Fruit fly (Drosophila melanogaster) whole organism, embryonic: ENCODE results near the gene CG14903.
A peak's percentile ranks its signal among the peaks of the same experiment; 100 is the strongest.

Source experiments
- Asciz ChIP-seq: fragments of 200-800 bp; sonication (Bioruptor generic); optimal IDR thresholded peaks from 2 replicates; lab custom pipeline; 2017; ENCODE audit warnings: missing biosample characterization, mild to moderate bottlenecking, missing genetic modification characterization, missing genetic modification reagents
- Atf3 ChIP-seq: fragments of 200-800 bp; sonication (Bioruptor generic); optimal IDR thresholded peaks from 3 replicates; lab custom pipeline; 2016; ENCODE audit warnings: missing biosample characterization, missing genetic modification characterization
- Bgb ChIP-seq: fragments of 200-800 bp; sonication (Bioruptor generic); IDR thresholded peaks from 2 replicates; pipeline ENCODE4 v1.3.6; 2022; ENCODE audit warnings: missing biosample characterization, missing genetic modification characterization; ENCODE audit not compliant: partially characterized antibody
- CG11398 ChIP-seq: fragments of 200-800 bp; sonication (Bioruptor generic); optimal IDR thresholded peaks from 2 replicates; lab custom pipeline; 2016; ENCODE audit warnings: missing biosample characterization, missing genetic modification characterization
- CG11695 ChIP-seq: fragments of 200-800 bp; sonication (Bioruptor generic); IDR thresholded peaks from 3 replicates; pipeline ENCODE4 v1.3.6; 2022; ENCODE audit warnings: missing biosample characterization, missing genetic modification characterization
- CG12155 ChIP-seq: fragments of 200-800 bp; sonication (Bioruptor generic); optimal IDR thresholded peaks from 3 replicates; lab custom pipeline; 2016; ENCODE audit warnings: missing biosample characterization, missing genetic modification characterization
- CG13424 ChIP-seq: fragments of 200-800 bp; sonication (Bioruptor generic); optimal IDR thresholded peaks from 2 replicates; lab custom pipeline; 2019; ENCODE audit warnings: missing biosample characterization, mild to moderate bottlenecking, missing genetic modification characterization, moderate library complexity
- CG14014 ChIP-seq: fragments of 200-800 bp; sonication (Bioruptor generic); IDR thresholded peaks from 2 replicates; pipeline ENCODE4 v1.3.6; 2022; ENCODE audit warnings: missing biosample characterization, missing genetic modification characterization
- CG17361 ChIP-seq: fragments of 200-800 bp; sonication (Bioruptor generic); IDR thresholded peaks from 3 replicates; pipeline ENCODE4 v1.3.6; 2022; ENCODE audit warnings: missing biosample characterization, missing genetic modification characterization
- CG2678 ChIP-seq: fragments of 200-800 bp; sonication (Bioruptor generic); optimal IDR thresholded peaks from 3 replicates; lab custom pipeline; 2019; ENCODE audit warnings: missing biosample characterization, mild to moderate bottlenecking, missing genetic modification characterization, moderate library complexity
- CG2712 ChIP-seq: fragments of 200-800 bp; optimal IDR thresholded peaks from 3 replicates; lab custom pipeline; 2019; ENCODE audit warnings: missing biosample characterization, mild to moderate bottlenecking, missing genetic modification characterization, moderate library complexity
- CG2889 ChIP-seq: fragments of 200-800 bp; sonication (Bioruptor generic); IDR thresholded peaks from 3 replicates; pipeline ENCODE4 v1.3.6; 2022; ENCODE audit warnings: missing biosample characterization, missing genetic modification characterization
- CG4424 ChIP-seq: fragments of 200-800 bp; sonication (Bioruptor generic); optimal IDR thresholded peaks from 3 replicates; lab custom pipeline; 2016; ENCODE audit warnings: missing biosample characterization, missing genetic modification characterization
- CG4707 ChIP-seq: fragments of 200-800 bp; sonication (Bioruptor generic); optimal IDR thresholded peaks from 2 replicates; lab custom pipeline; 2018; ENCODE audit warnings: missing biosample characterization, mild to moderate bottlenecking, missing genetic modification characterization, moderate library complexity
- CG4730 ChIP-seq: fragments of 200-800 bp; sonication (Bioruptor generic); IDR thresholded peaks from 2 replicates; pipeline ENCODE4 v1.3.6; 2022; ENCODE audit warnings: missing biosample characterization, missing genetic modification characterization
- CG9727 ChIP-seq: fragments of 200-800 bp; sonication (Bioruptor generic); optimal IDR thresholded peaks from 3 replicates; lab custom pipeline; 2017; ENCODE audit warnings: missing biosample characterization, mild to moderate bottlenecking, missing genetic modification characterization
- CG9817 ChIP-seq: fragments of 200-800 bp; sonication (Bioruptor generic); optimal IDR thresholded peaks from 2 replicates; lab custom pipeline; 2018; ENCODE audit warnings: missing biosample characterization, mild to moderate bottlenecking, missing genetic modification characterization, moderate library complexity
- Dll ChIP-seq: fragments of 200-800 bp; sonication (Bioruptor generic); IDR thresholded peaks from 4 replicates; pipeline ENCODE4 v1.3.6; 2022; ENCODE audit warnings: missing biosample characterization, missing genetic modification characterization; ENCODE audit not compliant: partially characterized antibody
- Doc2 ChIP-seq: fragments of 200-800 bp; sonication (Bioruptor generic); IDR thresholded peaks from 2 replicates; pipeline ENCODE4 v1.3.6; 2022; ENCODE audit warnings: missing biosample characterization, missing genetic modification characterization
- Ets97D ChIP-seq: fragments of 200-800 bp; sonication (Bioruptor generic); optimal IDR thresholded peaks from 3 replicates; lab custom pipeline; 2016; ENCODE audit warnings: missing biosample characterization, missing genetic modification characterization
- Fer3 ChIP-seq: fragments of 200-800 bp; sonication (Bioruptor generic); optimal IDR thresholded peaks from 2 replicates; lab custom pipeline; 2018; ENCODE audit warnings: missing biosample characterization, mild to moderate bottlenecking, missing genetic modification characterization, moderate library complexity
- GATAe ChIP-seq: fragments of 200-800 bp; sonication (Bioruptor generic); conservative IDR thresholded peaks from 2 replicates; pipeline ENCODE4 v1.3.6; 2022; ENCODE audit warnings: missing biosample characterization, missing genetic modification characterization
- HmgZ ChIP-seq: fragments of 200-800 bp; sonication (Bioruptor generic); optimal IDR thresholded peaks from 2 replicates; lab custom pipeline; 2018; ENCODE audit warnings: missing biosample characterization, mild to moderate bottlenecking, missing genetic modification characterization
- Hr51 ChIP-seq, 2 experiments: fragments of 200-800 bp; sonication (Bioruptor generic); optimal IDR thresholded peaks; 2 replicates in 1 of 2; 3 replicates in 1 of 2; lab custom pipeline; 2016 to 2018; ENCODE audit warnings: missing biosample characterization in 2 of 2, missing genetic modification characterization in 2 of 2, mild to moderate bottlenecking in 1 of 2, moderate library complexity in 1 of 2
- Neu2 ChIP-seq: fragments of 200-800 bp; sonication (Bioruptor generic); optimal IDR thresholded peaks from 3 replicates; lab custom pipeline; 2016; ENCODE audit warnings: missing biosample characterization, missing genetic modification characterization, borderline replicate concordance
- Nf-YA ChIP-seq: fragments of 200-800 bp; sonication (Bioruptor generic); IDR thresholded peaks from 2 replicates; pipeline ENCODE4 v1.3.6; 2022; ENCODE audit warnings: missing biosample characterization, missing genetic modification characterization
- Poxn ChIP-seq: fragments of 200-800 bp; sonication (Bioruptor generic); IDR thresholded peaks from 2 replicates; pipeline ENCODE4 v1.3.6; 2022; ENCODE audit warnings: missing biosample characterization, missing genetic modification characterization
- Ssrp ChIP-seq: fragments of 200-800 bp; sonication (Bioruptor generic); optimal IDR thresholded peaks from 2 replicates; lab custom pipeline; 2018; ENCODE audit warnings: missing biosample characterization, mild to moderate bottlenecking, missing genetic modification characterization, moderate library complexity
- Trl ChIP-seq, 3 experiments: fragments of >200 bp in 2 of 3; fragments of 200-800 bp in 1 of 3; sonication (Bioruptor generic) in 1 of 3; optimal IDR thresholded peaks; 2 replicates in 1 of 3; 3 replicates in 2 of 3; lab custom pipeline; 2016 to 2017; ENCODE audit warnings: missing biosample characterization in 1 of 3, missing genetic modification characterization in 1 of 3
- Usf ChIP-seq: fragments of 200-800 bp; sonication (Bioruptor generic); optimal IDR thresholded peaks from 2 replicates; lab custom pipeline; 2017; ENCODE audit warnings: missing genotype, missing biosample characterization, missing genetic modification characterization
- Xbp1 ChIP-seq: fragments of 200-800 bp; sonication (Bioruptor generic); optimal IDR thresholded peaks from 3 replicates; lab custom pipeline; 2016; ENCODE audit warnings: missing biosample characterization, mild to moderate bottlenecking, missing genetic modification characterization
- ac ChIP-seq: fragments of 200-800 bp; sonication (Bioruptor generic); optimal IDR thresholded peaks from 3 replicates; lab custom pipeline; 2017; ENCODE audit warnings: missing biosample characterization, mild to moderate bottlenecking, missing genetic modification characterization
- ara ChIP-seq: fragments of 200-800 bp; sonication (Bioruptor generic); IDR thresholded peaks from 2 replicates; pipeline ENCODE4 v1.3.6; 2022; ENCODE audit warnings: missing biosample characterization, missing genetic modification characterization
- bigmax ChIP-seq: fragments of 200-800 bp; sonication (Bioruptor generic); optimal IDR thresholded peaks from 2 replicates; lab custom pipeline; 2018; ENCODE audit warnings: missing biosample characterization, mild to moderate bottlenecking, missing genetic modification characterization
- caup ChIP-seq: fragments of 200-800 bp; sonication (Bioruptor generic); optimal IDR thresholded peaks from 3 replicates; lab custom pipeline; 2017; ENCODE audit warnings: missing biosample characterization, mild to moderate bottlenecking, missing genetic modification characterization, moderate library complexity; ENCODE audit not compliant: severe bottlenecking
- disco-r ChIP-seq: fragments of 200-800 bp; sonication (Bioruptor generic); optimal IDR thresholded peaks from 2 replicates; lab custom pipeline; 2016; ENCODE audit warnings: missing biosample characterization, missing genetic modification characterization
- gce ChIP-seq: fragments of 200-800 bp; sonication (Bioruptor generic); IDR thresholded peaks from 3 replicates; pipeline ENCODE4 v1.3.6; 2022; ENCODE audit warnings: missing biosample characterization, missing genetic modification characterization
- grn ChIP-seq: fragments of 200-800 bp; sonication (Bioruptor generic); optimal IDR thresholded peaks from 3 replicates; lab custom pipeline; 2017; ENCODE audit warnings: missing biosample characterization, missing genetic modification characterization
- ind ChIP-seq: fragments of 200-800 bp; sonication (Bioruptor generic); optimal IDR thresholded peaks from 3 replicates; lab custom pipeline; 2016; ENCODE audit warnings: missing biosample characterization, missing genetic modification characterization
- lilli ChIP-seq: fragments of 200-800 bp; sonication (Bioruptor generic); optimal IDR thresholded peaks from 3 replicates; lab custom pipeline; 2016; ENCODE audit warnings: missing biosample characterization, missing genetic modification characterization
- nom ChIP-seq: fragments of 200-800 bp; sonication (Bioruptor generic); optimal IDR thresholded peaks from 2 replicates; lab custom pipeline; 2017; ENCODE audit warnings: missing biosample characterization, missing genetic modification characterization, mild to moderate bottlenecking, moderate library complexity, missing genetic modification reagents
- pum ChIP-seq: fragments of 200-800 bp; sonication (Bioruptor generic); optimal IDR thresholded peaks from 2 replicates; lab custom pipeline; 2016; ENCODE audit warnings: missing biosample characterization, missing genetic modification characterization
- sens-2 ChIP-seq: fragments of 200-800 bp; sonication (Bioruptor generic); IDR thresholded peaks from 2 replicates; pipeline ENCODE4 v1.3.6; 2022; ENCODE audit warnings: missing biosample characterization, missing genetic modification characterization
- sim ChIP-seq: fragments of 200-800 bp; sonication (Bioruptor generic); IDR thresholded peaks from 2 replicates; pipeline ENCODE4 v1.3.6; 2022; ENCODE audit warnings: missing biosample characterization, missing genetic modification characterization
- stwl ChIP-seq: fragments of 200-800 bp; sonication (Bioruptor generic); optimal IDR thresholded peaks from 3 replicates; lab custom pipeline; 2018; ENCODE audit warnings: missing biosample characterization, mild to moderate bottlenecking, missing genetic modification characterization, moderate library complexity
- tgo ChIP-seq: fragments of 200-800 bp; sonication (Bioruptor generic); IDR thresholded peaks from 3 replicates; pipeline ENCODE4 v1.3.6; 2022; ENCODE audit warnings: missing biosample characterization, missing genetic modification characterization
- trh ChIP-seq: fragments of 200-800 bp; sonication (Bioruptor generic); optimal IDR thresholded peaks from 2 replicates; lab custom pipeline; 2016; ENCODE audit warnings: missing biosample characterization, missing genetic modification characterization
- vfl ChIP-seq: fragments of 200-800 bp; sonication (Bioruptor generic); optimal IDR thresholded peaks from 2 replicates; lab custom pipeline; 2016; ENCODE audit warnings: missing biosample characterization, missing genetic modification characterization
- vnd ChIP-seq: fragments of 200-800 bp; sonication (Bioruptor generic); IDR thresholded peaks from 3 replicates; pipeline ENCODE4 v1.3.6; 2022; ENCODE audit warnings: missing biosample characterization, missing genetic modification characterization; ENCODE audit not compliant: partially characterized antibody

The CG14903 gene

dm6 chr3R:16553459-16554230, 19.9 kb downstream of the CG14903 start (continued):
- TF ChIP-seq Dll (GFP tag; lab: Robert Waterston, UW), result no peak
- TF ChIP-seq HmgZ (tag; lab: Kevin White, UChicago), result no peak
- TF ChIP-seq CG17361 (GFP tag; lab: Robert Waterston, UW), result peak; percentile 58; the same call in 2 of the 3 replicates
- TF ChIP-seq CG4424, result peak; percentile 18
- TF ChIP-seq Ssrp (tag; lab: Kevin White, UChicago), result no peak
- TF ChIP-seq bigmax (GFP tag; lab: Kevin White, UChicago), result no peak
- no peak for TF ChIP-seq ara (GFP tag; lab: Robert Waterston, UW)
- TF ChIP-seq Hr51 (GFP tag; optimal IDR thresholded peaks at IDR 0.05; lab: Kevin White, UChicago), result peak in 1 of 2 experiments; percentile 2
- TF ChIP-seq CG4707, result no peak
- TF ChIP-seq Atf3, result no peak
- no peak for TF ChIP-seq CG13424 (tag; lab: Kevin White, UChicago)
- no peak for TF ChIP-seq pum (GFP tag; lab: Kevin White, UChicago)
- TF ChIP-seq Nf-YA (GFP tag; lab: Robert Waterston, UW), result no peak
- no peak for TF ChIP-seq Ets97D (GFP tag; lab: Kevin White, UChicago)
- no peak for TF ChIP-seq Trl (optimal IDR thresholded peaks at IDR 0.05; lab: Kevin White, UChicago)
- no peak for TF ChIP-seq Trl (GFP tag; optimal IDR thresholded peaks at IDR 0.05; lab: Kevin White, UChicago)
- TF ChIP-seq sim (GFP tag; lab: Robert Waterston, UW), result no peak
- TF ChIP-seq Usf (GFP tag; lab: Kevin White, UChicago), result no peak
- no peak for TF ChIP-seq Neu2 (GFP tag; lab: Kevin White, UChicago)
- no peak for TF ChIP-seq Doc2 (GFP tag; lab: Robert Waterston, UW)
- no peak for TF ChIP-seq vfl (GFP tag; lab: Kevin White, UChicago)
- no peak for TF ChIP-seq CG9817 (tag; lab: Kevin White, UChicago)
- TF ChIP-seq grn (GFP tag; lab: Kevin White, UChicago), result peak; percentile 24
- no peak for TF ChIP-seq tgo (GFP tag; lab: Robert Waterston, UW)
- no peak for TF ChIP-seq CG2889 (GFP tag; lab: Robert Waterston, UW)
- peak; percentile 18 for TF ChIP-seq CG2712 (tag; lab: Kevin White, UChicago)
- TF ChIP-seq Poxn (GFP tag; lab: Robert Waterston, UW), result no peak
- TF ChIP-seq CG11695 (GFP tag; lab: Robert Waterston, UW), result no peak
- TF ChIP-seq CG4730 (GFP tag; lab: Robert Waterston, UW), result no peak
- no peak for TF ChIP-seq lilli
- TF ChIP-seq Bgb (GFP tag; lab: Robert Waterston, UW), result 0 out of 2 replicates have a peak, but pooled peaks have one; percentile 21
- no peak for TF ChIP-seq ind
- TF ChIP-seq CG14014 (GFP tag; lab: Robert Waterston, UW), result no peak
- no peak for TF ChIP-seq CG11398 (GFP tag; lab: Kevin White, UChicago)
- no peak for TF ChIP-seq caup (GFP tag; lab: Kevin White, UChicago)
- TF ChIP-seq CG2678 (tag; lab: Kevin White, UChicago), result peak; percentile 59
- TF ChIP-seq sens-2 (GFP tag; lab: Robert Waterston, UW), result no peak
- no peak for TF ChIP-seq gce (GFP tag; lab: Robert Waterston, UW)
- TF ChIP-seq CG9727 (GFP tag; lab: Kevin White, UChicago), result peak; percentile 46
- no peak for TF ChIP-seq ac (GFP tag; lab: Kevin White, UChicago)
- no peak for TF ChIP-seq Asciz (GFP tag; lab: Kevin White, UChicago)
- no peak for TF ChIP-seq Fer3 (tag; lab: Kevin White, UChicago)
- TF ChIP-seq CG12155 (GFP tag; lab: Kevin White, UChicago), result no peak
- no peak for TF ChIP-seq disco-r (GFP tag; lab: Kevin White, UChicago)
- TF ChIP-seq vnd, result no peak
- TF ChIP-seq stwl (tag; lab: Kevin White, UChicago), result no peak
- TF ChIP-seq trh (GFP tag; lab: Kevin White, UChicago), result no peak
- TF ChIP-seq Xbp1 (GFP tag; lab: Kevin White, UChicago), result no peak
- TF ChIP-seq nom, result no peak
- TF ChIP-seq GATAe, result no peak
